Worm (Caenorhabditis elegans): ENCODE results near the gene C18A11.4.

DNA sequence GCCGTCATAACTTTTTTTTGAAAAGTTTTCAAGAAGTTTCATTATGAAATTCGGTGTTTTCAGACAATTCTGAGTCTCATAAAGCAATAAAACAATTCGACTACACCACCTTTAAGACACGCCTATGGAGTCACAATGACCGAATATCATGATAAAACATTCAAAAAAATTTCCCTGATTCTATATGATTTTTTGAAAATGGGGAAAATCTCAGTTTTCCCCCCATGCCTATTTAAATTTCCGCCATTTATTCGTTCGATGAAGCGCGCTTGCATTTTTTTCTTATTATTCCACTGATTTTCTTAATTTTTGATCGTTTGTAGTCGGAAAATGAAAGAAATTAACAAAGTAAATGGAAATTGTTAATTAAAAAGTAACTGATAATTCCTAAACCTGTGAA is 17.8 kb upstream of the C18A11.4 start:
- TF ChIP-seq mel-28 (tag; optimal IDR thresholded peaks at IDR 0.05; ENCODE audit: borderline replicate concordance) (no peak), F55B11.4 (tag; optimal IDR thresholded peaks at IDR 0.05; ENCODE audit: borderline replicate concordance, insufficient read depth) (no peak), ztf-28 (GFP tag; IDR thresholded peaks at IDR 0.05) (no peak), B0336.3 (GFP tag; IDR thresholded peaks at IDR 0.05) (no peak), attf-6 (GFP tag; IDR thresholded peaks at IDR 0.05) (no peak), lsy-27 (tag; optimal IDR thresholded peaks at IDR 0.05; ENCODE audit: borderline replicate concordance, insufficient read depth) (no peak), ceh-79 (tag; optimal IDR thresholded peaks at IDR 0.05) (no peak), madf-3 (GFP tag; IDR thresholded peaks at IDR 0.05) (no peak), T07F8.4 (tag; optimal IDR thresholded peaks at IDR 0.05) (no peak), madf-6 (GFP tag; IDR thresholded peaks at IDR 0.05) (no peak), egrh-3 (GFP tag; IDR thresholded peaks at IDR 0.05) (no peak)
